Fruit fly (Drosophila melanogaster) whole organism: ENCODE measurements around the gene Acox3.

Experiments
- pan ChIP-seq: fragments of >200 bp; optimal IDR thresholded peaks from 2 replicates; lab custom pipeline; 2017
- usp ChIP-seq: fragments of >200 bp; optimal IDR thresholded peaks from 2 replicates; lab custom pipeline; 2017; ENCODE audit warnings: missing biosample characterization, missing genetic modification characterization, mixed read lengths

- no peak for TF ChIP-seq pan (lab: Kevin White, UChicago)
- TF ChIP-seq usp, result no peak
Measured at dm6 chr2L:6449753-6450152, 1.6 kb upstream of the Acox3 start.
